Worm (Caenorhabditis elegans): ENCODE results near the gene Y62H9A.12.

Y62H9A.12 gene

DNA sequence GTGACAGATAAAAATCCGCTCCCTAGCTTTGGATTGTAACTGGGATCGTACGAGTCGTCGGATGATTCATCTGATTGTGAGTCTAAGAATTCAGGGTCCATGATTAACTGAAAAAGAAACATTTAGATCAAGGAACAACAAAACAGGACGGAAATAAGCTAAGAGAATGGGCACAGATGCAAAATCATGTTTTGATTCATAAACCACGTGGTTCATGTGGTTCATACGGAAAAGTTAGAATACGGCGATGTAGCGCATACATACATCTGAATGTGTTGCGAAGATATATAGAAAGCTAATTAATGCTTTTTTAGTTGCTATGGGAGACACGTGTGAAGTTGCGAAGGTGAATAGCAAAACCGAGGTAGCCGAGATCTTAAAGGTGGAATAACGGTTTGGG, 28.0 kb downstream of the Y62H9A.12 start, which contains the start of gene F55G7.3:
Gene F55G7.3, minus strand, starts transcription at position 101 of the 400 bp plus-strand sequence.
- no peak for TF ChIP-seq sea-1 (GFP tag; conservative IDR thresholded peaks at IDR 0.05)

DNA sequence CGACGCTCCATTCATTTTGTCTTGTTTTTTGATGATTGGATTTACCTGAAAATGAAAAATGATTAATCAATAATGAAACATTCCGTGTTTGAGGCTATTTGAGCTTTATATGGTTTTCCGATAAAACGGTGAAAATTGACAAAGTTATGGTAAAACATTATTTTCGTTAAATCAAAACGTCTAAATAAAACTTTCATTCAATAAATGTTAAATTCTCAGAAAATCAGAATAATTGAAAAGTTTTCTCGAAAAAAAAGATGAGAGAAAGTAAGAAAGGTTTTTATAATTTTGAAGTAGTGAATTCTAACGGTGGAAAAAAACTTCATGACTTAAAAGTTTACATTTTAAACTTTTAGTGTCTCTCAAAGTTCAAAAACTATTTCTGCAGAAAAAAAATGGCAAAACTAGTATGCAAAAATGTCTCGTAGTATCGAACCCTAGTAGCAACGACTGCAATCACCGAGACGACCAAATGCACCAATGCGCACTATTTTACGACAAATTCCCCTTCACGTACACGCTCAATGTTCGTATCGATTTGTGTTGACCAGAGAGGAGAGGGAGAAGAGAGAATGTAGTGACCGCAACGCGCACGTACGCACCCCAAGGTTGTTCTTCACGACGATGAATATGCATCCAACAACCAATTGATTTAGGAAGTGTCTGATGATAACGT, 33.0 kb downstream of the Y62H9A.12 start, which contains the start of gene nfya-1:
Gene nfya-1, minus strand, starts transcription at position 51 of the 676 bp plus-strand sequence.
- TF ChIP-seq ama-1 (optimal IDR thresholded peaks at IDR 0.05) (no peak), hmg-4 (GFP tag; optimal IDR thresholded peaks at IDR 0.05) (no peak), F13C5.2 (tag; optimal IDR thresholded peaks at IDR 0.05) (peak; percentile 9), ceh-13 (GFP tag; optimal IDR thresholded peaks at IDR 0.05) (no peak)

DNA sequence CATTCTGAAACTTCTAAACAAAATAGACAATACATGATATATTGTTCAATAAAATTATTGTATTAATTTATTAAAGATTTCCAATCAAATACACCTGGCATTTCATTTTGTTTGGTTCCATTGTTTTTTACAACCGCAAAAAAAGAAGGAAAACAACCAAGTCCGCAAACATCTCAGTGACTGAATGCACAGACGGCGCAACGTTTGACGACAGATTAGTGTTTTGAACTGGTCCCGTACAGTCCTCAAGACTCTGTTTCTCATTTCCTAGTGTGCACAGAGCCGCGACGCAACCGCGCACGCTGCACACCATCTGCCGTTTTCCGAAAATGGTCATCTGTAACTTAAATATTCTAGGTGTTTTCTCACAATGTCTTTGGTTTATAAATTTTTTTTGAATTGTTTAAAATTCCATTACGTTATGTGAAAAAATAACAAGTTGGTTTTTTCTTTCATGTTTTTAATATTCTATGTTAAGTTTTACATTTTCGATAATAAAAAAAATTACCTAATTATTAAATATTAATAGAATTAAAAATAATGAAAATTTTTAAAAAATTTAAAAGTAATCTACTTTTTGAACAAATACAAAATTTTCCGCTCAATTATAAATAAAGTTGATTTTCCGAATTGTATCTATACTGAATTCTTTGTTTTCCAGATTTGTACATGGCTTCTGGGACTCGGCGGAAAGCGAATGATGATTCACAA, 34.4 kb downstream of the Y62H9A.12 start, which contains the start of gene lsd-1:
Gene lsd-1, plus strand, starts transcription at position 661 of the 711 bp plus-strand sequence.
- TF ChIP-seq flt-1 (GFP tag; IDR thresholded peaks at IDR 0.05) (no peak), hmg-4 (GFP tag; optimal IDR thresholded peaks at IDR 0.05) (peak; percentile 7), pes-1 (GFP tag; IDR thresholded peaks at IDR 0.05) (no peak), hmbx-1 (tag; optimal IDR thresholded peaks at IDR 0.05) (no peak), hnd-1 (tag; optimal IDR thresholded peaks at IDR 0.05) (no peak)

DNA sequence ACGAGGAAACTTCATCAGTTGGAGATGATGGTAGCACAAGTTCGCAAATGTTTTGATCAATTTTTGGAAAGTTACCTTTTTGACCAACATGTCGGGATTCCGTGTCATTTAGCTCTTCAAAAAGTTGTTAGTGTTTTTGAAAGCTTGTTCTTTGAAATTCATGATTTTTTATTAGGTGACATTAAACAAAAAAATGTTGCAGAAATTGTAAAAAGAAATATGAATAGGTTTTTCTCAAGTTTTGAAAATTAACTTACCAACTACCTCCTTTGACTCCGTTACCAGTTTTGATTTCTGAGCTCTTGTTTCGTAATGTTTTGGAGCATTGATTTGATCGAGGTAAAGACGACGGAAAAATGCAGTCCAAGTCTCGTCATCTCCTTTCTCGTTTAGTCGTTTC, 38.2 kb downstream of the Y62H9A.12 start:
- no peak for TF ChIP-seq aly-1 (tag; optimal IDR thresholded peaks at IDR 0.05)
- TF ChIP-seq sea-1 (GFP tag; conservative IDR thresholded peaks at IDR 0.05): no peak
- TF ChIP-seq tra-4 (tag; optimal IDR thresholded peaks at IDR 0.05): no peak
- TF ChIP-seq ama-1 (optimal IDR thresholded peaks at IDR 0.05): no peak
- no peak for TF ChIP-seq ceh-13 (GFP tag; optimal IDR thresholded peaks at IDR 0.05)
- no peak for TF ChIP-seq pes-1 (GFP tag; IDR thresholded peaks at IDR 0.05)
- no peak for TF ChIP-seq B0310.2 (tag; optimal IDR thresholded peaks at IDR 0.05)
- TF ChIP-seq ceh-36 (tag; optimal IDR thresholded peaks at IDR 0.05): no peak
- no peak for TF ChIP-seq hmbx-1 (tag; optimal IDR thresholded peaks at IDR 0.05)
- no peak for TF ChIP-seq ets-7 (tag; optimal IDR thresholded peaks at IDR 0.05)
- TF ChIP-seq tbx-11 (GFP tag; IDR thresholded peaks at IDR 0.05): no peak
- no peak for TF ChIP-seq hnd-1 (tag; optimal IDR thresholded peaks at IDR 0.05)
- TF ChIP-seq scrt-1 (GFP tag; IDR thresholded peaks at IDR 0.05): no peak
- no peak for TF ChIP-seq F13C5.2 (tag; optimal IDR thresholded peaks at IDR 0.05)
- TF ChIP-seq flt-1 (GFP tag; IDR thresholded peaks at IDR 0.05): no peak
- TF ChIP-seq hmg-4 (GFP tag; optimal IDR thresholded peaks at IDR 0.05): no peak
- TF ChIP-seq tbx-37 (GFP tag; conservative IDR thresholded peaks at IDR 0.05): no peak

DNA sequence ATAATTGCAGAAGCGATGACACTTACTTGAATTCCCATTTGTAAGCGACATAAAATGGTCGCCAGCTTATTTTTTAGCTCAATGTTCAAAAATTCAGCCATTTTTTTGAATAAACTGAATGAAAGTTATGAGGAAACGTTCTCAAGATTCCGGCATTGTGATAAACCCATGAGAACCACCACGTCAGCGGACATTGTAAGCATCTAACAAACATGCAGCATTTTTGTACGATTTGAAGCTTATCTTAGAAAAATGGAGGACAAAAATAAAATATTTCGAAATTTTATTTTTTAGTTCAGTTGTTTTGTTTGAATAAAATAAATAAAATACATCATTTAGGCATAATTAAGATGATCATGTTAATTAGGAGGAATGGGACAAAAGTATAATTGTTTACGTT, 39.3 kb downstream of the Y62H9A.12 start, which contains the start of gene T08D10.4:
Gene T08D10.4, minus strand, starts transcription at position 101 of the 400 bp plus-strand sequence.
- TF ChIP-seq aly-1 (tag; optimal IDR thresholded peaks at IDR 0.05) (no peak), hmg-4 (GFP tag; optimal IDR thresholded peaks at IDR 0.05) (no peak), hmbx-1 (tag; optimal IDR thresholded peaks at IDR 0.05) (no peak), pes-1 (GFP tag; IDR thresholded peaks at IDR 0.05) (no peak), ceh-13 (GFP tag; optimal IDR thresholded peaks at IDR 0.05) (no peak), flt-1 (GFP tag; IDR thresholded peaks at IDR 0.05) (no peak), tra-4 (tag; optimal IDR thresholded peaks at IDR 0.05) (no peak), ceh-36 (tag; optimal IDR thresholded peaks at IDR 0.05) (no peak), tbx-37 (GFP tag; conservative IDR thresholded peaks at IDR 0.05) (no peak)

DNA sequence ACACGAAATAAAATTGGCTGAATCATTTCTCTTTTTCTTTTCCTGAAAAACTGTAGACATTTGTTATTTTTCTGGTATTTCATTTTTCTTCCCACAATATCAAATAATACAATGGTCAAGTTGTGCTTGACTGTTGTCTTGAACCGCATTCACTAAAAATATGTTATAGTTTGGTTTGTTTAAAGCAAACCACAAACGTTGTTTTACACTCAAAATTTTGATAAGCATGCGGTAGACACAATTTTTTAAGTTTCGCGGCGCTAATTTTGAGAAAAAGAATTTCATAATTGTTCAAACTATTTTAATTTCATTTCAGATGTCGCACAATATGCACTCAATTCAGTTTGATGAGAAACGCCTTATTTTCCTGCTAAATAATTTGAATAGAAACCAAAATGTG, 41.2 kb downstream of the Y62H9A.12 start, which contains the start of gene T08D10.3:
Gene T08D10.3, plus strand, starts transcription at position 301 of the 400 bp plus-strand sequence.
- TF ChIP-seq scrt-1 (GFP tag; IDR thresholded peaks at IDR 0.05) (no peak), sea-1 (GFP tag; conservative IDR thresholded peaks at IDR 0.05) (no peak), aly-1 (tag; optimal IDR thresholded peaks at IDR 0.05) (no peak), ets-7 (tag; optimal IDR thresholded peaks at IDR 0.05) (no peak), ceh-13 (GFP tag; optimal IDR thresholded peaks at IDR 0.05) (no peak), hmbx-1 (tag; optimal IDR thresholded peaks at IDR 0.05) (no peak), tbx-11 (GFP tag; IDR thresholded peaks at IDR 0.05) (no peak), F13C5.2 (tag; optimal IDR thresholded peaks at IDR 0.05) (no peak), ceh-36 (tag; optimal IDR thresholded peaks at IDR 0.05) (no peak), hnd-1 (tag; optimal IDR thresholded peaks at IDR 0.05) (no peak), ama-1 (optimal IDR thresholded peaks at IDR 0.05) (no peak), tra-4 (tag; optimal IDR thresholded peaks at IDR 0.05) (no peak), B0310.2 (tag; optimal IDR thresholded peaks at IDR 0.05) (no peak), tbx-37 (GFP tag; conservative IDR thresholded peaks at IDR 0.05) (no peak), flt-1 (GFP tag; IDR thresholded peaks at IDR 0.05) (no peak), hmg-4 (GFP tag; optimal IDR thresholded peaks at IDR 0.05) (no peak), pes-1 (GFP tag; IDR thresholded peaks at IDR 0.05) (no peak)

DNA sequence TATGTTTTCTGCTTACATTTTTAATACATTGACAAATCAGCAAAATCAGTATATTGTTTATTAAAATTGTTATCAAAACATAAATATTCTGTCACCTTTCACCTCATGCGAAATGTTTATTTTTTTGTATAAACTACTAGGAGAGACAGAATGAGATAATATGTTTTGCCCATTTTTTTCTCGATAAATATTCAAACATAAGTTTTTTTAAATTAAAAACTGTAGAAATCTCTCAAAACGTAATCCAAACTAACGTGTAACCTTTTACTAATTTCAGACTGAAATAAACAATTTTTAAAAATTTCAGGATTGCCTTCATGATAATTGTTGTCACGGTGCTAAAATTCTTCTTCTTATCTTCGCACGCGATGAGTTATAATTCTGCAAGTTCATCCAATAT, 43.3 kb downstream of the Y62H9A.12 start, which contains the start of gene T08D10.5:
Gene T08D10.5, plus strand, starts transcription at position 301 of the 400 bp plus-strand sequence.
- TF ChIP-seq sea-1 (GFP tag; conservative IDR thresholded peaks at IDR 0.05) (no peak), ceh-36 (tag; optimal IDR thresholded peaks at IDR 0.05) (no peak), hmbx-1 (tag; optimal IDR thresholded peaks at IDR 0.05) (no peak), tbx-37 (GFP tag; conservative IDR thresholded peaks at IDR 0.05) (no peak), aly-1 (tag; optimal IDR thresholded peaks at IDR 0.05) (no peak), ceh-13 (GFP tag; optimal IDR thresholded peaks at IDR 0.05) (no peak)

DNA sequence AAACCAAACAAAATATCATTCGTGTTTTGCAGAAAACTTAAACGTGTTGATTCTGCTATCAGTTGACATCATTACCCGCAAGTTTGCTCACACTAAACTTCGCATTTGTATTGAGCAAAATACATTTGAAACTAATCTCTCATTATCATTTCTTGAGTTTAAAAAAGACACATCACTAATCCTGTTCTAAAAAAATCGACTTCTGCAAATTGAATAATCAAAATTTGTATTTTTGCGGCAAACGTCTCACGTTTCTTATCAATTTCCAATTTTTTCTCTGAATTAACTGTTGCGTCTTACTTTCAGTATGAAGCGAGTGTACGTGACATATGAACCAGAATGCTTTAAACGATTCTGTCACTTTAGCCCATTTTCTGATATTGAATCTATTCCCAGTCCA, 45.9 kb downstream of the Y62H9A.12 start, which contains the start of gene C49F5.8:
Gene C49F5.8, plus strand, starts transcription at position 301 of the 400 bp plus-strand sequence.
- TF ChIP-seq aly-1 (tag; optimal IDR thresholded peaks at IDR 0.05): no peak
- TF ChIP-seq hnd-1 (tag; optimal IDR thresholded peaks at IDR 0.05): no peak
- no peak for TF ChIP-seq ama-1 (optimal IDR thresholded peaks at IDR 0.05)
- no peak for TF ChIP-seq flt-1 (GFP tag; IDR thresholded peaks at IDR 0.05)
- no peak for TF ChIP-seq ets-7 (tag; optimal IDR thresholded peaks at IDR 0.05)
- no peak for TF ChIP-seq B0310.2 (tag; optimal IDR thresholded peaks at IDR 0.05)
- no peak for TF ChIP-seq F13C5.2 (tag; optimal IDR thresholded peaks at IDR 0.05)
- TF ChIP-seq hmbx-1 (tag; optimal IDR thresholded peaks at IDR 0.05): no peak
- no peak for TF ChIP-seq scrt-1 (GFP tag; IDR thresholded peaks at IDR 0.05)
- TF ChIP-seq pes-1 (GFP tag; IDR thresholded peaks at IDR 0.05): no peak
- TF ChIP-seq tbx-11 (GFP tag; IDR thresholded peaks at IDR 0.05): no peak
- no peak for TF ChIP-seq hmg-4 (GFP tag; optimal IDR thresholded peaks at IDR 0.05)
- TF ChIP-seq sea-1 (GFP tag; conservative IDR thresholded peaks at IDR 0.05): no peak
- TF ChIP-seq ceh-13 (GFP tag; optimal IDR thresholded peaks at IDR 0.05): no peak
- TF ChIP-seq tbx-37 (GFP tag; conservative IDR thresholded peaks at IDR 0.05): no peak
- TF ChIP-seq ceh-36 (tag; optimal IDR thresholded peaks at IDR 0.05): no peak
- TF ChIP-seq tra-4 (tag; optimal IDR thresholded peaks at IDR 0.05): no peak
